Worm (Caenorhabditis elegans) whole organism, L4 larva: ENCODE results near the gene T12D8.5.

Experiments
- F10B5.3 ChIP-seq: sonication (generic microtip); optimal IDR thresholded peaks from 2 replicates; lab custom pipeline; 2016; ENCODE audit warnings: mild to moderate bottlenecking, missing genetic modification characterization, missing compliant biosample characterization
- F26F4.8 ChIP-seq: fragments of 200-800 bp; sonication (Bioruptor generic); conservative IDR thresholded peaks from 2 replicates; pipeline ENCODE4 v1.3.6; 2022; ENCODE audit warnings: missing genetic modification characterization, missing compliant biosample characterization
- F37D6.2 ChIP-seq: sonication (generic microtip); optimal IDR thresholded peaks from 2 replicates; lab custom pipeline; 2016; ENCODE audit warnings: mild to moderate bottlenecking, missing genetic modification characterization, missing compliant biosample characterization
- F49E8.2 ChIP-seq: sonication (generic microtip); optimal IDR thresholded peaks from 2 replicates; lab custom pipeline; 2016; ENCODE audit warnings: missing compliant biosample characterization, mild to moderate bottlenecking, missing genetic modification characterization, borderline replicate concordance
- R02D3.7 ChIP-seq: fragments of 150-350 bp; sonication (generic microtip); optimal IDR thresholded peaks from 3 replicates; lab custom pipeline; 2014; ENCODE audit warnings: missing biosample characterization, missing genetic modification characterization
- T20F7.1 ChIP-seq: fragments of 200-800 bp; sonication (Bioruptor generic); optimal IDR thresholded peaks from 2 replicates; lab custom pipeline; 2018; ENCODE audit warnings: mild to moderate bottlenecking, missing genetic modification characterization, missing compliant biosample characterization
- Y5F2A.4 ChIP-seq: fragments of 200-800 bp; sonication (Bioruptor generic); optimal IDR thresholded peaks from 2 replicates; lab custom pipeline; 2018; ENCODE audit warnings: mild to moderate bottlenecking, missing genetic modification characterization, missing compliant biosample characterization
- Y75B8A.6 ChIP-seq: fragments of 200-800 bp; sonication (Bioruptor generic); IDR thresholded peaks from 2 replicates; pipeline ENCODE4 v1.3.6; 2022; ENCODE audit warnings: missing genetic modification reagents, missing genetic modification characterization, missing compliant biosample characterization
- aha-1 ChIP-seq: fragments of 150-350 bp; peaks from one replicate; lab custom pipeline; 2014; ENCODE audit warnings: missing biosample characterization, missing genetic modification characterization
- ama-1 ChIP-seq: fragments of 150-350 bp; optimal IDR thresholded peaks from 2 replicates; lab custom pipeline; 2014; ENCODE audit warnings: inconsistent platforms, mixed read lengths
- attf-4 ChIP-seq: sonication (generic microtip); optimal IDR thresholded peaks from 3 replicates; lab custom pipeline; 2017; ENCODE audit warnings: missing biosample characterization, missing genetic modification characterization
- ceh-28 ChIP-seq: fragments of 150-350 bp; optimal IDR thresholded peaks from 2 replicates; lab custom pipeline; 2014; ENCODE audit warnings: missing biosample characterization, missing genetic modification reagents, missing genetic modification characterization
- daf-19 ChIP-seq: fragments of 200-800 bp; sonication (Bioruptor generic); conservative IDR thresholded peaks from 2 replicates; pipeline ENCODE4 v1.3.6; 2022; ENCODE audit warnings: missing genetic modification characterization, missing compliant biosample characterization
- dmd-6 ChIP-seq: fragments of 200-800 bp; sonication (Bioruptor generic); IDR thresholded peaks from 2 replicates; pipeline ENCODE4 v1.3.6; 2022; ENCODE audit warnings: missing genetic modification reagents, missing genetic modification characterization, missing compliant biosample characterization
- dpl-1 ChIP-seq: fragments of 150-350 bp; optimal IDR thresholded peaks from 2 replicates; lab custom pipeline; 2014; ENCODE audit warnings: missing biosample characterization, missing genetic modification reagents, missing genetic modification characterization
- duxl-1 ChIP-seq: sonication (generic microtip); optimal IDR thresholded peaks from 2 replicates; lab custom pipeline; 2016; ENCODE audit warnings: mild to moderate bottlenecking, missing genetic modification characterization, moderate library complexity, missing compliant biosample characterization; ENCODE audit not compliant: poor library complexity
- dve-1 ChIP-seq: sonication (generic microtip); optimal IDR thresholded peaks from 2 replicates; lab custom pipeline; 2017; ENCODE audit warnings: antibody characterized with exemption, mild to moderate bottlenecking, missing genetic modification characterization, missing compliant biosample characterization; ENCODE audit not compliant: insufficient read depth
- egl-27 ChIP-seq: sonication (generic microtip); optimal IDR thresholded peaks from 3 replicates; lab custom pipeline; 2017; ENCODE audit warnings: missing biosample characterization, missing genetic modification reagents, missing genetic modification characterization
- hlh-30 ChIP-seq: sonication (generic microtip); optimal IDR thresholded peaks from 2 replicates; lab custom pipeline; 2017; ENCODE audit warnings: antibody characterized with exemption, mild to moderate bottlenecking, missing genetic modification characterization, missing compliant biosample characterization; ENCODE audit not compliant: insufficient read depth
- lin-1 ChIP-seq: fragments of 200-800 bp; sonication (Bioruptor generic); IDR thresholded peaks from 2 replicates; pipeline ENCODE4 v1.3.6; 2022; ENCODE audit warnings: missing genetic modification reagents, missing genetic modification characterization, missing compliant biosample characterization
- lin-13 ChIP-seq: fragments of 150-350 bp; optimal IDR thresholded peaks from 2 replicates; lab custom pipeline; 2014; ENCODE audit warnings: missing biosample characterization, missing genetic modification reagents, missing genetic modification characterization
- lin-15B ChIP-seq: fragments of 150-350 bp; sonication (generic microtip); optimal IDR thresholded peaks from 3 replicates; lab custom pipeline; 2014; ENCODE audit warnings: missing biosample characterization, missing genetic modification characterization
- lin-29 ChIP-seq: fragments of 200-800 bp; sonication (Bioruptor generic); IDR thresholded peaks from 2 replicates; pipeline ENCODE4 v1.3.6; 2022; ENCODE audit warnings: missing genetic modification reagents, missing genetic modification characterization, missing compliant biosample characterization
- lin-38 ChIP-seq: fragments of 200-800 bp; sonication (Bioruptor generic); IDR thresholded peaks from 2 replicates; pipeline ENCODE4 v1.3.6; 2022; ENCODE audit warnings: missing genetic modification reagents, missing genetic modification characterization, missing compliant biosample characterization
- lir-3 ChIP-seq: sonication (generic microtip); optimal IDR thresholded peaks from 2 replicates; lab custom pipeline; 2016; ENCODE audit warnings: mild to moderate bottlenecking, missing genetic modification characterization, missing compliant biosample characterization
- mep-1 ChIP-seq: fragments of 150-350 bp; sonication (generic microtip); optimal IDR thresholded peaks from 3 replicates; lab custom pipeline; 2014; ENCODE audit warnings: missing biosample characterization, missing genetic modification characterization
- mxl-2 ChIP-seq: fragments of 200-800 bp; sonication (Bioruptor generic); conservative IDR thresholded peaks from 2 replicates; pipeline ENCODE4 v1.3.6; 2022; ENCODE audit warnings: missing genetic modification reagents, missing genetic modification characterization, missing compliant biosample characterization
- nhr-10 ChIP-seq: fragments of 150-350 bp; optimal IDR thresholded peaks from 2 replicates; lab custom pipeline; 2014; ENCODE audit warnings: missing biosample characterization, missing genetic modification characterization
- nhr-237 ChIP-seq: sonication (generic microtip); optimal IDR thresholded peaks from 2 replicates; lab custom pipeline; 2017; ENCODE audit warnings: missing biosample characterization, missing genetic modification characterization
- nhr-25 ChIP-seq: sonication (generic microtip); optimal IDR thresholded peaks from 2 replicates; lab custom pipeline; 2017; ENCODE audit warnings: missing genetic modification characterization, mild to moderate bottlenecking, missing compliant biosample characterization, antibody characterized with exemption, moderate library complexity, borderline replicate concordance; ENCODE audit not compliant: insufficient read depth
- nhr-42 ChIP-seq: fragments of 200-800 bp; sonication (Bioruptor generic); IDR thresholded peaks from 2 replicates; pipeline ENCODE4 v1.3.6; 2022; ENCODE audit warnings: missing genetic modification characterization, missing compliant biosample characterization
- nhr-48 ChIP-seq: sonication (generic microtip); optimal IDR thresholded peaks from 2 replicates; lab custom pipeline; 2016; ENCODE audit warnings: mild to moderate bottlenecking, missing genetic modification characterization, missing compliant biosample characterization
- nhr-6 ChIP-seq: fragments of 150-350 bp; optimal IDR thresholded peaks from 2 replicates; lab custom pipeline; 2014; ENCODE audit warnings: missing biosample characterization, missing genetic modification characterization
- sdz-12 ChIP-seq: fragments of 200-800 bp; sonication (Bioruptor generic); optimal IDR thresholded peaks from 2 replicates; lab custom pipeline; 2018; ENCODE audit warnings: mild to moderate bottlenecking, missing genetic modification characterization, missing compliant biosample characterization
- set-16 ChIP-seq: fragments of 200-800 bp; sonication (Bioruptor generic); IDR thresholded peaks from 2 replicates; pipeline ENCODE4 v1.3.6; 2022; ENCODE audit warnings: missing genetic modification reagents, missing genetic modification characterization, missing compliant biosample characterization
- spr-1 ChIP-seq: sonication (generic microtip); optimal IDR thresholded peaks from 2 replicates; lab custom pipeline; 2016; ENCODE audit warnings: mild to moderate bottlenecking, missing genetic modification characterization, missing compliant biosample characterization
- spr-3 ChIP-seq: fragments of 200-800 bp; sonication (Bioruptor generic); optimal IDR thresholded peaks from 2 replicates; lab custom pipeline; 2018; ENCODE audit warnings: mild to moderate bottlenecking, missing genetic modification characterization, missing compliant biosample characterization
- tag-97 ChIP-seq: fragments of 200-800 bp; sonication (Bioruptor generic); IDR thresholded peaks from 2 replicates; pipeline ENCODE4 v1.3.6; 2022; ENCODE audit warnings: missing genetic modification characterization, missing compliant biosample characterization
- tra-1 ChIP-seq: fragments of 200-800 bp; sonication (Bioruptor generic); IDR thresholded peaks from 2 replicates; pipeline ENCODE4 v1.3.6; 2022; ENCODE audit warnings: missing genetic modification reagents, missing genetic modification characterization, missing compliant biosample characterization
- unc-62 ChIP-seq, 3 experiments: fragments of 150-350 bp in 1 of 3; sonication (generic microtip); optimal IDR thresholded peaks in 2 of 3; peaks in 1 of 3; 1 replicate in 1 of 3; 2 replicates in 2 of 3; lab custom pipeline; 2014 to 2017; ENCODE audit warnings: missing biosample characterization in 3 of 3, missing genetic modification characterization in 3 of 3, missing genetic modification reagents in 3 of 3, missing genotype in 1 of 3
- zag-1 ChIP-seq: fragments of 150-350 bp; optimal IDR thresholded peaks from 2 replicates; lab custom pipeline; 2014; ENCODE audit warnings: missing biosample characterization, missing genetic modification characterization
- zfp-2 ChIP-seq: sonication (generic microtip); optimal IDR thresholded peaks from 2 replicates; lab custom pipeline; 2016; ENCODE audit warnings: mild to moderate bottlenecking, missing genetic modification characterization, missing compliant biosample characterization
- ztf-11 ChIP-seq: fragments of 150-350 bp; optimal IDR thresholded peaks from 2 replicates; lab custom pipeline; 2014; ENCODE audit warnings: missing biosample characterization, missing genetic modification characterization
- ztf-7 ChIP-seq: fragments of 150-350 bp; optimal IDR thresholded peaks from 2 replicates; lab custom pipeline; 2014; ENCODE audit warnings: missing biosample characterization, missing genetic modification characterization

Gene T12D8.5

ce11 chrIII:13615530-13615929 lies 11.1 kb downstream of the T12D8.5 start (continued):
- no peak for TF ChIP-seq spr-3 (GFP tag; lab: Kevin White, UChicago)
- peak; percentile 95 for TF ChIP-seq set-16 (GFP tag; lab: Robert Waterston, UW)
- TF ChIP-seq lin-15B (tag; lab: Kevin White, UChicago): no peak
- TF ChIP-seq mep-1 (tag; lab: Kevin White, UChicago): no peak
- TF ChIP-seq spr-1: no peak
- no peak for TF ChIP-seq lin-1 (GFP tag; lab: Robert Waterston, UW)
- TF ChIP-seq F49E8.2: no peak
- TF ChIP-seq lin-13 (GFP tag; lab: Kevin White, UChicago): no peak
- no peak for TF ChIP-seq dmd-6 (GFP tag; lab: Robert Waterston, UW)
- TF ChIP-seq lir-3 (tag; lab: Kevin White, UChicago): no peak
- no peak for TF ChIP-seq lin-38 (GFP tag; lab: Robert Waterston, UW)
- no peak for TF ChIP-seq dpl-1 (GFP tag; lab: Kevin White, UChicago)
- no peak for TF ChIP-seq unc-62 (GFP tag; optimal IDR thresholded peaks at IDR 0.05 in 1 of 2; lab: Kevin White, UChicago)
- TF ChIP-seq unc-62 (tag; optimal IDR thresholded peaks at IDR 0.05; lab: Kevin White, UChicago): no peak
- TF ChIP-seq egl-27 (tag; lab: Kevin White, UChicago): no peak
- TF ChIP-seq mxl-2 (GFP tag; lab: Robert Waterston, UW): peak; percentile 25; the same call in 1 of the 2 replicates
- no peak for TF ChIP-seq lin-29 (GFP tag; lab: Robert Waterston, UW)
- TF ChIP-seq nhr-237 (tag; lab: Kevin White, UChicago): no peak
- TF ChIP-seq F26F4.8: no peak
- no peak for TF ChIP-seq Y5F2A.4
- TF ChIP-seq F37D6.2 (tag; lab: Kevin White, UChicago): no peak
- no peak for TF ChIP-seq nhr-10
- no peak for TF ChIP-seq zfp-2 (tag; lab: Kevin White, UChicago)
- TF ChIP-seq tra-1: peak; percentile 39; the same call in 1 of the 2 replicates

ce11 chrIII:13614751-13615150 lies 11.8 kb downstream of the T12D8.5 start:
- no peak for TF ChIP-seq nhr-25 (tag; lab: Kevin White, UChicago)
- TF ChIP-seq F10B5.3: no peak
- peak; percentile 73 for TF ChIP-seq set-16 (GFP tag; lab: Robert Waterston, UW)
- peak; percentile 2 for TF ChIP-seq sdz-12
- TF ChIP-seq aha-1 (tag; lab: Kevin White, UChicago): peak; percentile 13

ce11 chrIII:13614206-13614605 lies 12.4 kb downstream of the T12D8.5 start:
- TF ChIP-seq Y75B8A.6 (no peak), T20F7.1 (GFP tag; lab: Kevin White, UChicago) (no peak), ztf-11 (tag; lab: Kevin White, UChicago) (no peak), nhr-42 (GFP tag; lab: Robert Waterston, UW) (no peak), daf-19 (GFP tag; lab: Robert Waterston, UW) (no peak), ceh-28 (no peak), duxl-1 (tag; lab: Kevin White, UChicago) (no peak), tag-97 (GFP tag; lab: Robert Waterston, UW) (no peak), dmd-6 (GFP tag; lab: Robert Waterston, UW) (no peak), nhr-6 (no peak), nhr-48 (tag; lab: Kevin White, UChicago) (no peak), F10B5.3 (no peak), aha-1 (tag; lab: Kevin White, UChicago) (peak; percentile 77), dve-1 (tag; lab: Kevin White, UChicago) (no peak), hlh-30 (tag; lab: Kevin White, UChicago) (no peak), R02D3.7 (tag; lab: Kevin White, UChicago) (no peak), attf-4 (tag; lab: Kevin White, UChicago) (no peak), unc-62 (GFP tag; optimal IDR thresholded peaks at IDR 0.05 in 1 of 2; lab: Kevin White, UChicago) (peak in 1 of 2 experiments; percentile 77), unc-62 (tag; optimal IDR thresholded peaks at IDR 0.05; lab: Kevin White, UChicago) (no peak), nhr-10 (no peak), spr-1 (no peak), ama-1 (peak; percentile 36), ztf-7 (no peak), zag-1 (no peak)
